Fruit fly (Drosophila melanogaster) whole organism, pupa: ENCODE measurements around the gene CG15020.

Source experiments
- CG15710 ChIP-seq: fragments of 200-800 bp; sonication (Bioruptor generic); optimal IDR thresholded peaks from 2 replicates; lab custom pipeline; 2018; ENCODE audit warnings: missing biosample characterization, mild to moderate bottlenecking, missing genetic modification characterization, moderate library complexity
- CG9948 ChIP-seq: fragments of 200-800 bp; sonication (Bioruptor generic); optimal IDR thresholded peaks from 2 replicates; lab custom pipeline; 2018; ENCODE audit warnings: missing biosample characterization, mild to moderate bottlenecking, missing genetic modification characterization, moderate library complexity
- EcR ChIP-seq: fragments of 200-800 bp; sonication (Bioruptor generic); optimal IDR thresholded peaks from 3 replicates; lab custom pipeline; 2019; ENCODE audit warnings: missing biosample characterization, missing genetic modification characterization, mild to moderate bottlenecking, moderate library complexity, missing genetic modification reagents
- Pif1A ChIP-seq: fragments of 200-800 bp; sonication (Bioruptor generic); optimal IDR thresholded peaks from 3 replicates; lab custom pipeline; 2016; ENCODE audit warnings: missing biosample characterization, missing genetic modification characterization
- gl ChIP-seq: fragments of 200-800 bp; sonication (Bioruptor generic); optimal IDR thresholded peaks from 2 replicates; lab custom pipeline; 2018; ENCODE audit warnings: missing biosample characterization, mild to moderate bottlenecking, missing genetic modification characterization

DNA sequence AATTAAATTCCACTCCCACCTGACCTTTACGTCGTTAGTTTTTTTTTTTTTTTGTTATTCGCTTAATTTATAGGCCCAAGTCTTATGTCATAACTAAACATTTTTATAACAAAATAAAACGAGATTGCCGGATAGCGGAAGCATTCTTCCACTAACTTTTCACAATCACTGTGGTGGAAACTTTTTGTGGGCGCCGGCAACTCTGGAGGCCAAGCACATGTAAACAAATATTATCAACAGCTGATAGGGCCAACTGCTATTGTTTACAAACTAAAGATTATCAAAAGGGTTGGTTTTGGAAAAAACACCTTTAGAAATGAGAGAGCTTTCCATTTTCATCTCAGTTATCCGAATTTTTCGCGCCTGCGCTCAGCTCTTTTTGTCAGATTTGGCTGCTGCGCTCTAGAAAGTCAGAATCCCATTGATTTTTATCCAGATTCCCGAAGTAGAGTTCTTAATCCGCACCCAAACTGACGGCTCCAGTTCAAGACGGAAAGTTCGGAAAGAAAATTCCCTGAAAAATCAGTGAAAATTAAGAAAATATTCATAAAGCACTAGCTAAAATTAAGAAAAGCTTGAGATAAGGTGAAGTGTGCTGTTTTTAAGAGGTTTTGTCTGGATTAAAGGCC, 7.6 kb downstream of the CG15020 start, which contains the start of gene nAChRbeta1:
- TF ChIP-seq CG15710 (tag; lab: Kevin White, UChicago) (no peak), CG9948 (no peak), Pif1A (GFP tag; lab: Kevin White, UChicago) (no peak), EcR (GFP tag; lab: Kevin White, UChicago) (no peak), gl (tag; lab: Kevin White, UChicago) (no peak)
